Worm (Caenorhabditis elegans) whole organism, L3 larva: Measurements from ENCODE around the gene C33E10.10.

Experiments
- aly-2 ChIP-seq: fragments of 150-350 bp; optimal IDR thresholded peaks from 2 replicates; lab custom pipeline; 2014; ENCODE audit warnings: missing biosample characterization, missing genetic modification characterization
- ama-1 ChIP-seq: fragments of 150-350 bp; optimal IDR thresholded peaks from 2 replicates; lab custom pipeline; 2018
- ceh-82 ChIP-seq: fragments of 150-350 bp; optimal IDR thresholded peaks from 2 replicates; lab custom pipeline; 2014; ENCODE audit warnings: missing biosample characterization, missing genetic modification characterization
- egl-5 ChIP-seq: fragments of 150-350 bp; optimal IDR thresholded peaks from 2 replicates; lab custom pipeline; 2017; ENCODE audit warnings: missing biosample characterization, missing genetic modification reagents, missing genetic modification characterization, inconsistent platforms
- elt-2 ChIP-seq: sonication (generic microtip); optimal IDR thresholded peaks from 2 replicates; lab custom pipeline; 2016; ENCODE audit warnings: missing genetic modification reagents, mild to moderate bottlenecking, missing genetic modification characterization, missing compliant biosample characterization
- fkh-10 ChIP-seq: sonication (generic microtip); optimal IDR thresholded peaks from 2 replicates; lab custom pipeline; 2017; ENCODE audit warnings: missing biosample characterization, missing genetic modification reagents, missing genetic modification characterization
- hmg-11 ChIP-seq: sonication (generic microtip); optimal IDR thresholded peaks from 2 replicates; lab custom pipeline; 2016; ENCODE audit warnings: missing genetic modification characterization, missing compliant biosample characterization
- nhr-11 ChIP-seq: fragments of 150-350 bp; optimal IDR thresholded peaks from 2 replicates; lab custom pipeline; 2014; ENCODE audit warnings: missing biosample characterization, missing genetic modification characterization
- nhr-28 ChIP-seq: fragments of 150-350 bp; optimal IDR thresholded peaks from 2 replicates; lab custom pipeline; 2014; ENCODE audit warnings: missing biosample characterization, missing genetic modification characterization
- nhr-77 ChIP-seq: fragments of 150-350 bp; optimal IDR thresholded peaks from 2 replicates; lab custom pipeline; 2014; ENCODE audit warnings: missing biosample characterization, missing genetic modification characterization
- pha-4 ChIP-seq: fragments of 150-350 bp; optimal IDR thresholded peaks from 2 replicates; lab custom pipeline; 2014; ENCODE audit warnings: missing biosample characterization, missing genetic modification reagents, missing genetic modification characterization
- unc-39 ChIP-seq: sonication (generic microtip); optimal IDR thresholded peaks from 4 replicates; lab custom pipeline; 2017; ENCODE audit warnings: missing biosample characterization, missing genetic modification characterization
- unc-62 ChIP-seq: fragments of 150-350 bp; sonication (generic microtip); optimal IDR thresholded peaks from 4 replicates; lab custom pipeline; 2014; ENCODE audit warnings: missing biosample characterization, missing genetic modification reagents, missing genetic modification characterization
- ztf-11 ChIP-seq: fragments of 150-350 bp; optimal IDR thresholded peaks from 2 replicates; lab custom pipeline; 2014; ENCODE audit warnings: missing biosample characterization, missing genetic modification characterization

- no peak for TF ChIP-seq ztf-11 (tag; lab: Kevin White, UChicago)
- no peak for TF ChIP-seq elt-2 (tag; lab: Kevin White, UChicago)
- TF ChIP-seq pha-4 (tag; lab: Kevin White, UChicago) = no peak
- TF ChIP-seq ceh-82 = no peak
- no peak for TF ChIP-seq fkh-10 (GFP tag; lab: Kevin White, UChicago)
- no peak for TF ChIP-seq nhr-11 (tag; lab: Kevin White, UChicago)
- TF ChIP-seq hmg-11 (tag; lab: Kevin White, UChicago) = no peak
- no peak for TF ChIP-seq aly-2 (tag; lab: Kevin White, UChicago)
- TF ChIP-seq ama-1 (lab: Kevin White, UChicago) = no peak
- TF ChIP-seq unc-62 = no peak
- no peak for TF ChIP-seq egl-5 (tag; lab: Kevin White, UChicago)
- no peak for TF ChIP-seq nhr-77 (tag; lab: Kevin White, UChicago)
- TF ChIP-seq unc-39 (tag; lab: Kevin White, UChicago) = no peak
- no peak for TF ChIP-seq nhr-28 (tag; lab: Kevin White, UChicago)
These were observed 7.1 kb downstream of the C33E10.10 start, which contains the start of gene C33E10.8 for ce11 chrX:17294728-17295127.
